Fruit fly (Drosophila melanogaster) whole organism, prepupa: ENCODE data around the gene Vha16-3.

Experiments used
- Blimp-1 ChIP-seq: fragments of 200-800 bp; sonication (Bioruptor generic); optimal IDR thresholded peaks from 3 replicates; lab custom pipeline; 2017; ENCODE audit warnings: missing biosample characterization, missing genetic modification characterization, mild to moderate bottlenecking, moderate library complexity, missing genetic modification reagents
- CG10631 ChIP-seq: fragments of 200-800 bp; sonication (Bioruptor generic); optimal IDR thresholded peaks from 2 replicates; lab custom pipeline; 2016; ENCODE audit warnings: missing biosample characterization, missing genetic modification characterization
- CG10669 ChIP-seq: fragments of 200-800 bp; sonication (Bioruptor generic); optimal IDR thresholded peaks from 3 replicates; lab custom pipeline; 2018; ENCODE audit warnings: missing biosample characterization, mild to moderate bottlenecking, missing genetic modification characterization, moderate library complexity
- CG11294 ChIP-seq: fragments of 200-800 bp; sonication (Bioruptor generic); IDR thresholded peaks from 2 replicates; pipeline ENCODE4 v1.3.6; 2022; ENCODE audit warnings: missing biosample characterization, missing genetic modification characterization
- CG11762 ChIP-seq: fragments of 200-800 bp; sonication (Bioruptor generic); optimal IDR thresholded peaks from 3 replicates; lab custom pipeline; 2016; ENCODE audit warnings: missing biosample characterization, missing genetic modification characterization; ENCODE audit not compliant: insufficient read depth
- CG11902 ChIP-seq: fragments of 200-800 bp; sonication (Bioruptor generic); optimal IDR thresholded peaks from 3 replicates; lab custom pipeline; 2016; ENCODE audit warnings: missing biosample characterization, missing genetic modification characterization
- CG15336 ChIP-seq: fragments of 200-800 bp; sonication (Bioruptor generic); IDR thresholded peaks from 2 replicates; pipeline ENCODE4 v1.3.6; 2022; ENCODE audit warnings: missing biosample characterization, missing genetic modification characterization
- CG1621 ChIP-seq: fragments of 200-800 bp; sonication (Bioruptor generic); optimal IDR thresholded peaks from 3 replicates; lab custom pipeline; 2018; ENCODE audit warnings: missing biosample characterization, mild to moderate bottlenecking, missing genetic modification characterization
- CG16779 ChIP-seq: fragments of 200-800 bp; sonication (Bioruptor generic); optimal IDR thresholded peaks from 3 replicates; lab custom pipeline; 2017; ENCODE audit warnings: missing biosample characterization, mild to moderate bottlenecking, missing genetic modification characterization
- CG3032 ChIP-seq: fragments of 200-800 bp; optimal IDR thresholded peaks from 2 replicates; lab custom pipeline; 2019; ENCODE audit warnings: missing biosample characterization, mild to moderate bottlenecking, missing genetic modification characterization, moderate library complexity
- CG31627 ChIP-seq: fragments of 200-800 bp; sonication (Bioruptor generic); optimal IDR thresholded peaks from 3 replicates; lab custom pipeline; 2016; ENCODE audit warnings: missing biosample characterization, missing genetic modification characterization
- CG32006 ChIP-seq: fragments of 200-800 bp; sonication (Bioruptor generic); optimal IDR thresholded peaks from 3 replicates; lab custom pipeline; 2017; ENCODE audit warnings: missing biosample characterization, mild to moderate bottlenecking, missing genetic modification characterization
- CG3919 ChIP-seq: fragments of 200-800 bp; sonication (Bioruptor generic); optimal IDR thresholded peaks from 3 replicates; lab custom pipeline; 2016; ENCODE audit warnings: missing biosample characterization, missing genetic modification characterization
- CG6163 ChIP-seq: fragments of 200-800 bp; sonication (Bioruptor generic); IDR thresholded peaks from 3 replicates; pipeline ENCODE4 v1.3.6; 2022; ENCODE audit warnings: missing biosample characterization, missing genetic modification characterization
- CG6808 ChIP-seq: fragments of 200-800 bp; sonication (Bioruptor generic); optimal IDR thresholded peaks from 3 replicates; lab custom pipeline; 2017; ENCODE audit warnings: missing biosample characterization, missing genetic modification characterization, mild to moderate bottlenecking, moderate library complexity, missing genetic modification reagents
- CG8319 ChIP-seq: fragments of 200-800 bp; sonication (Bioruptor generic); optimal IDR thresholded peaks from 3 replicates; lab custom pipeline; 2016; ENCODE audit warnings: missing biosample characterization, missing genetic modification characterization
- CG8632 ChIP-seq: fragments of 200-800 bp; sonication (Bioruptor generic); optimal IDR thresholded peaks from 3 replicates; lab custom pipeline; 2016; ENCODE audit warnings: missing biosample characterization, missing genetic modification characterization
- CG9139 ChIP-seq: fragments of 200-800 bp; sonication (Bioruptor generic); optimal IDR thresholded peaks from 3 replicates; lab custom pipeline; 2017; ENCODE audit warnings: missing biosample characterization, mild to moderate bottlenecking, missing genetic modification characterization
- Eip78C ChIP-seq: fragments of 200-800 bp; sonication (Bioruptor generic); peaks from one replicate; lab custom pipeline; 2016; ENCODE audit warnings: missing biosample characterization, missing genetic modification characterization
- Eip93F ChIP-seq: fragments of 200-800 bp; sonication (Bioruptor generic); optimal IDR thresholded peaks from 2 replicates; lab custom pipeline; 2016; ENCODE audit warnings: missing biosample characterization, mild to moderate bottlenecking, missing genetic modification characterization
- Ets21C ChIP-seq: fragments of 200-800 bp; sonication (Bioruptor generic); optimal IDR thresholded peaks from 3 replicates; lab custom pipeline; 2016; ENCODE audit warnings: missing biosample characterization, missing genetic modification characterization
- Hr38 ChIP-seq: sonication (Bioruptor generic); optimal IDR thresholded peaks from 2 replicates; lab custom pipeline; 2016; ENCODE audit warnings: missing biosample characterization, missing genetic modification characterization
- Lpt ChIP-seq: fragments of 200-800 bp; sonication (Bioruptor generic); optimal IDR thresholded peaks from 3 replicates; lab custom pipeline; 2016; ENCODE audit warnings: missing biosample characterization, missing genetic modification characterization
- Met ChIP-seq: fragments of 200-800 bp; sonication (Bioruptor generic); optimal IDR thresholded peaks from 3 replicates; lab custom pipeline; 2016; ENCODE audit warnings: missing biosample characterization, missing genetic modification characterization
- Sox102F ChIP-seq: fragments of 200-800 bp; sonication (Bioruptor generic); optimal IDR thresholded peaks from 2 replicates; lab custom pipeline; 2016; ENCODE audit warnings: missing biosample characterization, mild to moderate bottlenecking, missing genetic modification characterization
- acj6 ChIP-seq: fragments of 200-800 bp; sonication (Bioruptor generic); optimal IDR thresholded peaks from 3 replicates; lab custom pipeline; 2016; ENCODE audit warnings: missing biosample characterization, missing genetic modification characterization
- dac ChIP-seq: fragments of 200-800 bp; sonication (Bioruptor generic); optimal IDR thresholded peaks from 2 replicates; lab custom pipeline; 2017; ENCODE audit warnings: missing biosample characterization, mild to moderate bottlenecking, missing genetic modification characterization
- eg ChIP-seq: fragments of 200-800 bp; sonication (Bioruptor generic); IDR thresholded peaks from 3 replicates; pipeline ENCODE4 v1.3.6; 2022; ENCODE audit warnings: missing biosample characterization, missing genetic modification characterization
- esn ChIP-seq: fragments of 200-800 bp; sonication (Bioruptor generic); optimal IDR thresholded peaks from 2 replicates; lab custom pipeline; 2016; ENCODE audit warnings: missing biosample characterization, mild to moderate bottlenecking, missing genetic modification characterization, moderate library complexity
- fd59A ChIP-seq: fragments of 200-800 bp; sonication (Bioruptor generic); optimal IDR thresholded peaks from 2 replicates; lab custom pipeline; 2017; ENCODE audit warnings: missing biosample characterization, mild to moderate bottlenecking, missing genetic modification characterization, missing genetic modification reagents
- fd85E ChIP-seq: fragments of 200-800 bp; sonication (Bioruptor generic); optimal IDR thresholded peaks from 3 replicates; lab custom pipeline; 2016; ENCODE audit warnings: missing biosample characterization, missing genetic modification characterization
- fkh ChIP-seq: fragments of 200-800 bp; sonication (Bioruptor generic); optimal IDR thresholded peaks from 3 replicates; lab custom pipeline; 2017; ENCODE audit warnings: missing biosample characterization, mild to moderate bottlenecking, missing genetic modification characterization, moderate library complexity
- net ChIP-seq: fragments of 200-800 bp; sonication (Bioruptor generic); optimal IDR thresholded peaks from 3 replicates; lab custom pipeline; 2016; ENCODE audit warnings: missing biosample characterization, missing genetic modification characterization
- pdm3 ChIP-seq: fragments of 200-800 bp; sonication (Bioruptor generic); optimal IDR thresholded peaks from 3 replicates; lab custom pipeline; 2016; ENCODE audit warnings: missing biosample characterization, missing genetic modification characterization
- salr ChIP-seq, 2 experiments: fragments of 200-800 bp; sonication (Bioruptor generic); optimal IDR thresholded peaks; 3 replicates each; lab custom pipeline; 2016 to 2018; ENCODE audit warnings: missing biosample characterization in 2 of 2, missing genetic modification characterization in 2 of 2, mild to moderate bottlenecking in 1 of 2
- spab ChIP-seq: fragments of 200-800 bp; sonication (Bioruptor generic); optimal IDR thresholded peaks from 2 replicates; lab custom pipeline; 2017; ENCODE audit warnings: missing biosample characterization, mild to moderate bottlenecking, missing genetic modification characterization, missing genetic modification reagents
- ss ChIP-seq, 2 experiments: fragments of 200-800 bp; sonication (Bioruptor generic); optimal IDR thresholded peaks; 2 replicates in 1 of 2; 3 replicates in 1 of 2; lab custom pipeline; 2017 to 2018; ENCODE audit warnings: mild to moderate bottlenecking in 2 of 2, missing biosample characterization in 2 of 2, missing genetic modification characterization in 2 of 2, moderate library complexity in 1 of 2
- svp ChIP-seq: fragments of 200-800 bp; sonication (Bioruptor generic); peaks from one replicate; lab custom pipeline; 2016; ENCODE audit warnings: missing biosample characterization, missing genetic modification characterization
- topi ChIP-seq: fragments of 200-800 bp; sonication (Bioruptor generic); optimal IDR thresholded peaks from 3 replicates; lab custom pipeline; 2016; ENCODE audit warnings: missing biosample characterization, missing genetic modification characterization
- vri ChIP-seq: fragments of 200-800 bp; sonication (Bioruptor generic); optimal IDR thresholded peaks from 3 replicates; lab custom pipeline; 2016; ENCODE audit warnings: missing biosample characterization, mild to moderate bottlenecking, missing genetic modification characterization

Vha16-3 gene

dm6 chr3L:11491222-11491873, 18.3 kb downstream of the Vha16-3 start (continued):
- TF ChIP-seq topi (GFP tag; lab: Kevin White, UChicago) (peak; percentile 86), Hr38 (GFP tag; lab: Kevin White, UChicago) (no peak), CG10669 (peak; percentile 65), Met (GFP tag; lab: Kevin White, UChicago) (peak; percentile 84), acj6 (GFP tag; lab: Kevin White, UChicago) (peak; percentile 69), CG9139 (GFP tag; lab: Kevin White, UChicago) (no peak), CG31627 (GFP tag; lab: Kevin White, UChicago) (peak; percentile 86), Sox102F (peak; percentile 72), fd59A (GFP tag; lab: Kevin White, UChicago) (peak; percentile 17), salr (GFP tag; optimal IDR thresholded peaks at IDR 0.05; lab: Kevin White, UChicago) (peak in 1 of 2 experiments; percentile 2), ss (GFP tag; optimal IDR thresholded peaks at IDR 0.05; lab: Kevin White, UChicago) (peak; percentile 43 to 49), CG3919 (peak; percentile 76), CG15336 (peak; percentile 50; the same call in 1 of the 2 replicates), CG16779 (no peak), CG8319 (GFP tag; lab: Kevin White, UChicago) (peak; percentile 71), fd85E (GFP tag; lab: Kevin White, UChicago) (peak; percentile 7), eg (GFP tag; lab: Robert Waterston, UW) (peak; percentile 68; the same call in 2 of the 3 replicates), Ets21C (peak; percentile 78), CG3032 (peak; percentile 61), esn (GFP tag; lab: Kevin White, UChicago) (peak; percentile 84), spab (GFP tag; lab: Kevin White, UChicago) (peak; percentile 10), pdm3 (GFP tag; lab: Kevin White, UChicago) (peak; percentile 66), Eip93F (GFP tag; lab: Kevin White, UChicago) (no peak), CG11762 (peak; percentile 27), svp (peak; percentile 96), CG10631 (peak; percentile 57), CG11294 (no peak), CG1621 (tag; lab: Kevin White, UChicago) (no peak)

dm6 chr3L:11491874-11492268, 18.8 kb downstream of the Vha16-3 start:
- no peak for TF ChIP-seq Eip93F (GFP tag; lab: Kevin White, UChicago)
- TF ChIP-seq Ets21C, result no peak
- TF ChIP-seq CG8319 (GFP tag; lab: Kevin White, UChicago), result no peak
- no peak for TF ChIP-seq Blimp-1 (GFP tag; lab: Kevin White, UChicago)
- no peak for TF ChIP-seq CG3919
- TF ChIP-seq CG11902 (GFP tag; lab: Kevin White, UChicago), result no peak
- TF ChIP-seq CG6808 (GFP tag; lab: Kevin White, UChicago), result no peak
- no peak for TF ChIP-seq eg (GFP tag; lab: Robert Waterston, UW)
- TF ChIP-seq CG3032, result no peak
- no peak for TF ChIP-seq dac (GFP tag; lab: Kevin White, UChicago)
- no peak for TF ChIP-seq ss (GFP tag; optimal IDR thresholded peaks at IDR 0.05; lab: Kevin White, UChicago)
- TF ChIP-seq net (GFP tag; lab: Kevin White, UChicago), result no peak
- TF ChIP-seq Lpt (GFP tag; lab: Kevin White, UChicago), result no peak
- TF ChIP-seq CG8632 (GFP tag; lab: Kevin White, UChicago), result no peak

dm6 chr3L:11492457-11492856, 19.4 kb downstream of the Vha16-3 start:
- TF ChIP-seq Sox102F (no peak), vri (GFP tag; lab: Kevin White, UChicago) (peak; percentile 43), ss (GFP tag; optimal IDR thresholded peaks at IDR 0.05; lab: Kevin White, UChicago) (peak in 1 of 2 experiments; percentile 16), CG32006 (GFP tag; lab: Kevin White, UChicago) (no peak), Blimp-1 (GFP tag; lab: Kevin White, UChicago) (peak; percentile 52), eg (GFP tag; lab: Robert Waterston, UW) (0 out of 3 replicates have a peak, but pooled peaks have one; percentile 11), fkh (GFP tag; lab: Kevin White, UChicago) (peak; percentile 38), Eip78C (GFP tag; lab: Kevin White, UChicago) (peak; percentile 42), CG11902 (GFP tag; lab: Kevin White, UChicago) (no peak), CG15336 (0 out of 2 replicates have a peak, but pooled peaks have one; percentile 6), CG6163 (GFP tag; lab: Robert Waterston, UW) (0 out of 3 replicates have a peak, but pooled peaks have one; percentile 17)
